Worm (Caenorhabditis elegans) whole organism, mixed stage, embryonic: Measurements from ENCODE around the gene nemp-1.
A peak's percentile ranks its signal among the peaks of the same experiment; 100 is the strongest.

Experiments used
- M03D4.4 ChIP-seq: sonication (generic microtip); optimal IDR thresholded peaks from 2 replicates; lab custom pipeline; 2017; ENCODE audit warnings: mild to moderate bottlenecking, missing genetic modification characterization, missing compliant biosample characterization
- bed-3 ChIP-seq: fragments of 200-800 bp; sonication (Bioruptor generic); optimal IDR thresholded peaks from 3 replicates; lab custom pipeline; 2018; ENCODE audit warnings: mild to moderate bottlenecking, missing genetic modification characterization, moderate library complexity, missing compliant biosample characterization
- blmp-1 ChIP-seq: fragments of 150-350 bp; optimal IDR thresholded peaks from 2 replicates; lab custom pipeline; 2014; ENCODE audit warnings: missing biosample characterization, missing genetic modification characterization
- ceh-39 ChIP-seq: fragments of 150-350 bp; optimal IDR thresholded peaks from 2 replicates; lab custom pipeline; 2014; ENCODE audit warnings: missing biosample characterization, missing genetic modification characterization
- ceh-83 ChIP-seq: fragments of 200-800 bp; sonication (Bioruptor generic); optimal IDR thresholded peaks from 2 replicates; lab custom pipeline; 2018; ENCODE audit warnings: mild to moderate bottlenecking, missing genetic modification characterization, missing compliant biosample characterization
- ces-1 ChIP-seq: fragments of 150-350 bp; optimal IDR thresholded peaks from 2 replicates; lab custom pipeline; 2014; ENCODE audit warnings: missing biosample characterization, missing genetic modification reagents, missing genetic modification characterization
- drap-1 ChIP-seq: fragments of 200-800 bp; sonication (Bioruptor generic); optimal IDR thresholded peaks from 3 replicates; lab custom pipeline; 2018; ENCODE audit warnings: mild to moderate bottlenecking, missing genetic modification characterization, missing compliant biosample characterization
- elt-3 ChIP-seq: fragments of 150-350 bp; optimal IDR thresholded peaks from 2 replicates; lab custom pipeline; 2014; ENCODE audit warnings: missing biosample characterization, missing genetic modification characterization
- flh-1 ChIP-seq: fragments of 200-800 bp; sonication (Bioruptor generic); optimal IDR thresholded peaks from 2 replicates; lab custom pipeline; 2018; ENCODE audit warnings: mild to moderate bottlenecking, missing genetic modification characterization, moderate library complexity, missing compliant biosample characterization
- ham-2 ChIP-seq: fragments of 200-800 bp; sonication (Bioruptor generic); optimal IDR thresholded peaks from 2 replicates; lab custom pipeline; 2018; ENCODE audit warnings: mild to moderate bottlenecking, missing genetic modification characterization, missing compliant biosample characterization
- hlh-1 ChIP-seq: fragments of 150-350 bp; optimal IDR thresholded peaks from 2 replicates; lab custom pipeline; 2014; ENCODE audit warnings: missing biosample characterization, missing genetic modification reagents, missing genetic modification characterization
- lin-13 ChIP-seq: fragments of 150-350 bp; optimal IDR thresholded peaks from 2 replicates; lab custom pipeline; 2014; ENCODE audit warnings: missing biosample characterization, missing genetic modification characterization
- lin-32 ChIP-seq: fragments of 200-800 bp; sonication (Bioruptor generic); optimal IDR thresholded peaks from 2 replicates; lab custom pipeline; 2018; ENCODE audit warnings: mild to moderate bottlenecking, missing genetic modification characterization, missing compliant biosample characterization
- lsy-2 ChIP-seq: fragments of 150-350 bp; optimal IDR thresholded peaks from 2 replicates; lab custom pipeline; 2014; ENCODE audit warnings: missing biosample characterization, missing genetic modification characterization
- mab-5 ChIP-seq: fragments of 150-350 bp; optimal IDR thresholded peaks from 2 replicates; lab custom pipeline; 2014; ENCODE audit warnings: missing biosample characterization, missing genetic modification characterization
- mep-1 ChIP-seq: fragments of 150-350 bp; optimal IDR thresholded peaks from 2 replicates; lab custom pipeline; 2017; ENCODE audit warnings: missing biosample characterization, missing genetic modification reagents, missing genetic modification characterization, inconsistent platforms
- mls-2 ChIP-seq: sonication (generic microtip); optimal IDR thresholded peaks from 2 replicates; lab custom pipeline; 2016; ENCODE audit warnings: mild to moderate bottlenecking, missing genetic modification characterization, moderate library complexity, missing compliant biosample characterization
- nhr-12 ChIP-seq: fragments of 150-350 bp; optimal IDR thresholded peaks from 2 replicates; lab custom pipeline; 2014; ENCODE audit warnings: missing biosample characterization, missing genetic modification characterization
- nhr-2 ChIP-seq: fragments of 150-350 bp; optimal IDR thresholded peaks from 2 replicates; lab custom pipeline; 2014; ENCODE audit warnings: missing biosample characterization, missing genetic modification characterization
- nhr-237 ChIP-seq: fragments of 150-350 bp; optimal IDR thresholded peaks from 2 replicates; lab custom pipeline; 2014; ENCODE audit warnings: missing biosample characterization, missing genetic modification characterization
- nhr-28 ChIP-seq: fragments of 150-350 bp; optimal IDR thresholded peaks from 2 replicates; lab custom pipeline; 2014; ENCODE audit warnings: missing biosample characterization, missing genetic modification characterization
- nhr-76 ChIP-seq: sonication (generic microtip); optimal IDR thresholded peaks from 2 replicates; lab custom pipeline; 2017; ENCODE audit warnings: missing biosample characterization, missing genetic modification characterization
- pha-4 ChIP-seq: fragments of 150-350 bp; optimal IDR thresholded peaks from 2 replicates; lab custom pipeline; 2018; ENCODE audit warnings: missing biosample characterization, missing genetic modification reagents, missing genetic modification characterization
- sem-2 ChIP-seq: fragments of 200-800 bp; sonication (Bioruptor generic); optimal IDR thresholded peaks from 2 replicates; lab custom pipeline; 2018; ENCODE audit warnings: mild to moderate bottlenecking, missing genetic modification characterization, missing compliant biosample characterization
- snpc-4 ChIP-seq: fragments of 150-350 bp; optimal IDR thresholded peaks from 2 replicates; lab custom pipeline; 2014; ENCODE audit warnings: missing biosample characterization, missing genetic modification characterization
- sptf-1 ChIP-seq: sonication (generic microtip); optimal IDR thresholded peaks from 2 replicates; lab custom pipeline; 2017; ENCODE audit warnings: mild to moderate bottlenecking, missing genetic modification characterization, moderate library complexity, missing compliant biosample characterization
- tbx-8 ChIP-seq: fragments of 200-800 bp; sonication (Bioruptor generic); optimal IDR thresholded peaks from 2 replicates; lab custom pipeline; 2018; ENCODE audit warnings: mild to moderate bottlenecking, missing genetic modification characterization, moderate library complexity, missing compliant biosample characterization
- unc-120 ChIP-seq: sonication (generic microtip); optimal IDR thresholded peaks from 2 replicates; lab custom pipeline; 2017; ENCODE audit warnings: missing genetic modification characterization, missing compliant biosample characterization; ENCODE audit not compliant: poor library complexity, severe bottlenecking
- unc-39 ChIP-seq: fragments of 150-350 bp; optimal IDR thresholded peaks from 2 replicates; lab custom pipeline; 2014; ENCODE audit warnings: missing biosample characterization, missing genetic modification characterization
- unc-62 ChIP-seq: fragments of 150-350 bp; optimal IDR thresholded peaks from 2 replicates; lab custom pipeline; 2014; ENCODE audit warnings: missing biosample characterization, missing genetic modification reagents, missing genetic modification characterization
- zip-8 ChIP-seq: fragments of 150-350 bp; optimal IDR thresholded peaks from 2 replicates; lab custom pipeline; 2014; ENCODE audit warnings: missing biosample characterization, missing genetic modification characterization
- ztf-11 ChIP-seq: fragments of 150-350 bp; optimal IDR thresholded peaks from 2 replicates; lab custom pipeline; 2014; ENCODE audit warnings: missing biosample characterization, missing genetic modification characterization

Gene nemp-1

ce11 chrIII:482739-483138, 10.6 kb downstream of the nemp-1 start:
- TF ChIP-seq bed-3 (GFP tag; lab: Kevin White, UChicago) (no peak), ham-2 (GFP tag; lab: Kevin White, UChicago) (no peak), nhr-12 (tag; lab: Kevin White, UChicago) (no peak), sem-2 (GFP tag; lab: Kevin White, UChicago) (no peak), hlh-1 (tag; lab: Kevin White, UChicago) (no peak), nhr-28 (tag; lab: Kevin White, UChicago) (no peak), lin-13 (tag; lab: Kevin White, UChicago) (no peak), ceh-39 (tag; lab: Kevin White, UChicago) (no peak), elt-3 (tag; lab: Kevin White, UChicago) (no peak), lin-32 (GFP tag; lab: Kevin White, UChicago) (no peak), ztf-11 (tag; lab: Kevin White, UChicago) (no peak), M03D4.4 (tag; lab: Kevin White, UChicago) (no peak)

DNA sequence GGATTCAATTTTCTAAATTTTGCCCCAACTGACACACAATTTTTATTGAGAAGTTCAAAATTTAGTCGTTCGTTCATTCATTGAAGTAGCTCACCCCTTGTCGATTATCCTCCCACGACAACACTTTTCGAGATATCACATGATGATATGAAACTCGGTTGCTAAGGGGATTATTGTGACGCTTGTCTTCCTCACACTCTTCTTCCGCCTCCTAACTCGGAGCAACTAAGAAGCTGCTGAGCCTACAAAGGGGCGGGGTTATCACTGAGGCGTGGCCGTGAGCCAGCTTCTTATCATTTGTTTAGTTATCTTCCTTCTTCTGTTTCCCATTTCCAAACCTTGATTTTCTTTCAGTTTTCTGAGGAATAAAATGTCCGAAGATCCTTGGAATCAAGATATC, 11.4 kb downstream of the nemp-1 start, which contains the start of gene F10C5.3:
TSS of gene F10C5.3 (plus strand) at position 313 of the 400 bp plus-strand sequence.
- TF ChIP-seq mls-2 (tag; lab: Kevin White, UChicago) (no peak), mep-1 (tag; lab: Kevin White, UChicago) (no peak), nhr-2 (tag; lab: Kevin White, UChicago) (no peak), sptf-1 (tag; lab: Kevin White, UChicago) (no peak), M03D4.4 (tag; lab: Kevin White, UChicago) (no peak), hlh-1 (tag; lab: Kevin White, UChicago) (no peak), snpc-4 (tag; lab: Kevin White, UChicago) (no peak)

- no peak for TF ChIP-seq flh-1 (GFP tag; lab: Kevin White, UChicago)
- TF ChIP-seq blmp-1 = no peak
- no peak for TF ChIP-seq elt-3 (tag; lab: Kevin White, UChicago)
- TF ChIP-seq unc-62 (GFP tag; lab: Kevin White, UChicago) = no peak
- TF ChIP-seq hlh-1 (tag; lab: Kevin White, UChicago) = no peak
- no peak for TF ChIP-seq drap-1 (GFP tag; lab: Kevin White, UChicago)
- no peak for TF ChIP-seq mab-5
- TF ChIP-seq sem-2 (GFP tag; lab: Kevin White, UChicago) = no peak
- no peak for TF ChIP-seq nhr-76 (tag; lab: Kevin White, UChicago)
Observed at ce11 chrIII:486077-486597, 14.0 kb downstream of the nemp-1 start, which contains the start of gene nlp-32. nlp-32 (minus strand) TSS chrIII:486547.

- TF ChIP-seq pha-4 (tag; lab: Kevin White, UChicago) = no peak
- TF ChIP-seq zip-8 (tag; lab: Kevin White, UChicago) = no peak
- no peak for TF ChIP-seq tbx-8
- TF ChIP-seq nhr-237 (tag; lab: Kevin White, UChicago) = no peak
- no peak for TF ChIP-seq ceh-83 (GFP tag; lab: Kevin White, UChicago)
- TF ChIP-seq M03D4.4 (tag; lab: Kevin White, UChicago) = no peak
- no peak for TF ChIP-seq lin-13 (tag; lab: Kevin White, UChicago)
- no peak for TF ChIP-seq ham-2 (GFP tag; lab: Kevin White, UChicago)
- no peak for TF ChIP-seq unc-120 (tag; lab: Kevin White, UChicago)
- TF ChIP-seq elt-3 (tag; lab: Kevin White, UChicago) = no peak
- TF ChIP-seq unc-62 (GFP tag; lab: Kevin White, UChicago) = no peak
- no peak for TF ChIP-seq blmp-1
- TF ChIP-seq mep-1 (tag; lab: Kevin White, UChicago) = no peak
- TF ChIP-seq unc-39 (tag; lab: Kevin White, UChicago) = no peak
- no peak for TF ChIP-seq nhr-2 (tag; lab: Kevin White, UChicago)
- TF ChIP-seq mab-5 = no peak
- no peak for TF ChIP-seq nhr-76 (tag; lab: Kevin White, UChicago)
Observed at ce11 chrIII:488464-488863, 16.3 kb downstream of the nemp-1 start, which contains the start of gene F30H5.5. F30H5.5 (plus strand) TSS chrIII:488764.

ce11 chrIII:491090-491597, 19.0 kb downstream of the nemp-1 start, which contains the start of gene unc-45:
unc-45 (plus strand) TSS chrIII:491547.
- no peak for TF ChIP-seq ceh-83 (GFP tag; lab: Kevin White, UChicago)
- TF ChIP-seq ces-1 (GFP tag; lab: Kevin White, UChicago) = peak; percentile 38
- TF ChIP-seq mab-5 = no peak
- peak; percentile 28 for TF ChIP-seq lsy-2 (tag; lab: Kevin White, UChicago)
